Worm (Caenorhabditis elegans): Measurements from ENCODE around the gene rom-2.

- TF ChIP-seq aptf-3 (GFP tag; IDR thresholded peaks at IDR 0.05) (no peak), D2030.7 (GFP tag; IDR thresholded peaks at IDR 0.05) (no peak), him-1 (tag; optimal IDR thresholded peaks at IDR 0.05) (no peak)
Observed at ce11 chrIII:9544820-9545219, 50.6 kb downstream of the rom-2 start, which contains the start of gene ZK1098.12.

Measured in whole organism, young adult.